Worm (Caenorhabditis elegans) whole organism, early embryonic: ENCODE measurements around the gene pepm-1.

Experiments used
- aly-1 ChIP-seq: sonication (generic microtip); optimal IDR thresholded peaks from 2 replicates; lab custom pipeline; 2016; ENCODE audit warnings: missing genetic modification characterization, missing compliant biosample characterization
- ama-1 ChIP-seq: fragments of 150-350 bp; optimal IDR thresholded peaks from 2 replicates; lab custom pipeline; 2014
- ets-7 ChIP-seq: sonication (generic microtip); optimal IDR thresholded peaks from 2 replicates; lab custom pipeline; 2016; ENCODE audit warnings: missing genotype, missing genetic modification characterization, missing compliant biosample characterization
- scrt-1 ChIP-seq: fragments of 200-800 bp; sonication (Bioruptor generic); IDR thresholded peaks from 2 replicates; pipeline ENCODE4 v1.3.6; 2022; ENCODE audit warnings: missing genetic modification characterization, missing compliant biosample characterization
- tra-4 ChIP-seq: sonication (generic microtip); optimal IDR thresholded peaks from 2 replicates; lab custom pipeline; 2017; ENCODE audit warnings: missing genetic modification characterization, missing compliant biosample characterization

DNA sequence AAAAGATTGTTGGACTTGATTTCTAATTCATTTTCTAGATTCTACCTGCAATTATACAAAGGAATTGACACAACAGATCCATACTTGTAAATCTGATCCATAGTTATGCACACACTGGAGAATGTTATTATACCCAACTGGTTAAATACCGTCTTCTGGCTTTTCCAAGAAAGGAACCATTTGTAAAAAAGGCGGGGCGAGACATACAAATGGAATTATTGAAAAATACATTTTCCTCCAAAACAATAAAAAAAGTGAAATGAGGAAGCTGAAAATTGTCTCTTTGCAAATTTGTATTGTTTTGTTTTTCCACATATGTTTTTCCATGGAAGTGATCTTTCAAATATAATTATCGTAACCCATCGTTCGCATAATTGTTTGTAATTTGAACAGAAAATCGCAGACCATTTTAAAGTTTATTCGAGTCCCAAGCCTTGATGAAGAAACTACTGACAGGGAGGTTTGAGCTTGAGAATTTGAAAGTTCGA lies 46.6 kb upstream of the pepm-1 start, which contains the start of the genes srt-74 and F40G12.9:
- TF ChIP-seq tra-4, result no peak
- TF ChIP-seq scrt-1 (GFP tag; lab: Robert Waterston, UW), result no peak
- no peak for TF ChIP-seq ama-1
- no peak for TF ChIP-seq aly-1
- no peak for TF ChIP-seq ets-7 (tag; lab: Kevin White, UChicago)
